Worm (Caenorhabditis elegans): ENCODE results near the gene T01C3.2.

Gene T01C3.2

ce11 chrV:14978205-14978751 lies 12.7 kb upstream of the T01C3.2 start, which contains the start of the genes grd-12 and F02D8.1:
grd-12 (plus strand) TSS chrV:14978505.
F02D8.1 (minus strand) TSS chrV:14978701.
- no peak for TF ChIP-seq ceh-39 (tag; optimal IDR thresholded peaks at IDR 0.05)
- no peak for TF ChIP-seq ceh-43 (GFP tag; optimal IDR thresholded peaks at IDR 0.05)
- TF ChIP-seq ztf-11 (tag; optimal IDR thresholded peaks at IDR 0.05), result no peak
- no peak for TF ChIP-seq lin-32 (GFP tag; optimal IDR thresholded peaks at IDR 0.05)
- TF ChIP-seq snpc-4 (tag; optimal IDR thresholded peaks at IDR 0.05), result no peak
- TF ChIP-seq cnd-1 (tag; optimal IDR thresholded peaks at IDR 0.05), result no peak
- no peak for TF ChIP-seq lsy-2 (tag; optimal IDR thresholded peaks at IDR 0.05)
- no peak for TF ChIP-seq sptf-1 (tag; optimal IDR thresholded peaks at IDR 0.05)
- TF ChIP-seq sem-2 (GFP tag; optimal IDR thresholded peaks at IDR 0.05), result no peak
- TF ChIP-seq zip-8 (tag; optimal IDR thresholded peaks at IDR 0.05), result no peak
- no peak for TF ChIP-seq drap-1 (GFP tag; optimal IDR thresholded peaks at IDR 0.05)
- no peak for TF ChIP-seq unc-39 (tag; optimal IDR thresholded peaks at IDR 0.05)
- TF ChIP-seq bed-3 (GFP tag; optimal IDR thresholded peaks at IDR 0.05), result no peak
- no peak for TF ChIP-seq elt-1 (tag; optimal IDR thresholded peaks at IDR 0.05; ENCODE audit: borderline replicate concordance, insufficient read depth)

- TF ChIP-seq ceh-39 (tag; optimal IDR thresholded peaks at IDR 0.05) (no peak), tbx-8 (GFP tag; optimal IDR thresholded peaks at IDR 0.05) (no peak), elt-3 (tag; optimal IDR thresholded peaks at IDR 0.05) (no peak), mls-2 (tag; optimal IDR thresholded peaks at IDR 0.05) (no peak), elt-1 (tag; optimal IDR thresholded peaks at IDR 0.05; ENCODE audit: borderline replicate concordance, insufficient read depth) (no peak), lin-13 (tag; optimal IDR thresholded peaks at IDR 0.05) (no peak), nhr-237 (tag; optimal IDR thresholded peaks at IDR 0.05) (no peak), sem-2 (GFP tag; optimal IDR thresholded peaks at IDR 0.05) (no peak), unc-62 (GFP tag; optimal IDR thresholded peaks at IDR 0.05) (no peak), M03D4.4 (tag; optimal IDR thresholded peaks at IDR 0.05) (no peak), ham-2 (GFP tag; optimal IDR thresholded peaks at IDR 0.05) (no peak), bed-3 (GFP tag; optimal IDR thresholded peaks at IDR 0.05) (no peak), nhr-12 (tag; optimal IDR thresholded peaks at IDR 0.05) (no peak), nhr-2 (tag; optimal IDR thresholded peaks at IDR 0.05) (no peak), drap-1 (GFP tag; optimal IDR thresholded peaks at IDR 0.05) (no peak)
Observed at ce11 chrV:14979937-14980336, 11.0 kb upstream of the T01C3.2 start, which contains the start of gene xbx-1. xbx-1 (plus strand) TSS chrV:14980237.

ce11 chrV:14984593-14984992 lies 6.4 kb upstream of the T01C3.2 start, which contains the start of gene F02D8.4:
F02D8.4 (plus strand) TSS chrV:14984893.
- TF ChIP-seq blmp-1 (tag; optimal IDR thresholded peaks at IDR 0.05) (no peak), nhr-28 (tag; optimal IDR thresholded peaks at IDR 0.05) (no peak), ceh-39 (tag; optimal IDR thresholded peaks at IDR 0.05) (no peak), nhr-12 (tag; optimal IDR thresholded peaks at IDR 0.05) (no peak), M03D4.4 (tag; optimal IDR thresholded peaks at IDR 0.05) (no peak), flh-1 (GFP tag; optimal IDR thresholded peaks at IDR 0.05) (no peak), mls-2 (tag; optimal IDR thresholded peaks at IDR 0.05) (no peak), lin-13 (tag; optimal IDR thresholded peaks at IDR 0.05) (no peak), nhr-2 (tag; optimal IDR thresholded peaks at IDR 0.05) (no peak), ceh-83 (GFP tag; optimal IDR thresholded peaks at IDR 0.05) (no peak), ham-2 (GFP tag; optimal IDR thresholded peaks at IDR 0.05) (no peak), unc-120 (tag; optimal IDR thresholded peaks at IDR 0.05; ENCODE audit: poor library complexity, severe bottlenecking) (no peak)

ce11 chrV:14991489-14991888 lies 521 bp downstream of the T01C3.2 start:
- no peak for TF ChIP-seq unc-120 (tag; optimal IDR thresholded peaks at IDR 0.05; ENCODE audit: poor library complexity, severe bottlenecking)
- no peak for TF ChIP-seq ceh-83 (GFP tag; optimal IDR thresholded peaks at IDR 0.05)
- no peak for TF ChIP-seq elt-3 (tag; optimal IDR thresholded peaks at IDR 0.05)
- TF ChIP-seq pha-4 (tag; optimal IDR thresholded peaks at IDR 0.05), result no peak
- no peak for TF ChIP-seq bed-3 (GFP tag; optimal IDR thresholded peaks at IDR 0.05)

ce11 chrV:14992627-14993117 lies 1.7 kb downstream of the T01C3.2 start, which contains the start of gene T01C3.3:
T01C3.3 (minus strand) TSS chrV:14992677.
- no peak for TF ChIP-seq mep-1 (tag; optimal IDR thresholded peaks at IDR 0.05)
